Fruit fly (Drosophila melanogaster) whole organism, embryonic: Measurements from ENCODE around the gene CG11986.

Experiments
- Abd-B ChIP-seq: fragments of 200-800 bp; sonication (Bioruptor generic); optimal IDR thresholded peaks from 2 replicates; lab custom pipeline; 2018; ENCODE audit warnings: missing biosample characterization, mild to moderate bottlenecking, missing genetic modification characterization, moderate library complexity
- Bdp1 ChIP-seq: fragments of 200-800 bp; sonication (Bioruptor generic); optimal IDR thresholded peaks from 3 replicates; lab custom pipeline; 2016; ENCODE audit warnings: missing biosample characterization, missing genetic modification characterization
- BtbVII ChIP-seq: fragments of 200-800 bp; sonication (Bioruptor generic); optimal IDR thresholded peaks from 3 replicates; lab custom pipeline; 2017; ENCODE audit warnings: missing biosample characterization, mild to moderate bottlenecking, missing genetic modification characterization
- CG10267 ChIP-seq: fragments of 200-800 bp; sonication (Bioruptor generic); optimal IDR thresholded peaks from 2 replicates; lab custom pipeline; 2018; ENCODE audit warnings: missing biosample characterization, mild to moderate bottlenecking, missing genetic modification characterization, moderate library complexity
- CG10462 ChIP-seq: fragments of 200-800 bp; sonication (Bioruptor generic); optimal IDR thresholded peaks from 2 replicates; lab custom pipeline; 2016; ENCODE audit warnings: missing biosample characterization, missing genetic modification characterization
- CG10654 ChIP-seq: fragments of 200-800 bp; sonication (Bioruptor generic); optimal IDR thresholded peaks from 2 replicates; lab custom pipeline; 2016; ENCODE audit warnings: missing biosample characterization, missing genetic modification characterization
- CG12659 ChIP-seq: fragments of 200-800 bp; sonication (Bioruptor generic); optimal IDR thresholded peaks from 3 replicates; lab custom pipeline; 2017; ENCODE audit warnings: mild to moderate bottlenecking, missing biosample characterization, missing genetic modification reagents, missing genetic modification characterization
- CG12942 ChIP-seq: fragments of 200-800 bp; sonication (Bioruptor generic); optimal IDR thresholded peaks from 3 replicates; lab custom pipeline; 2016; ENCODE audit warnings: missing biosample characterization, missing genetic modification characterization
- CG15073 ChIP-seq: fragments of 200-800 bp; sonication (Bioruptor generic); optimal IDR thresholded peaks from 2 replicates; lab custom pipeline; 2016; ENCODE audit warnings: missing biosample characterization, missing genetic modification characterization
- CG1602 ChIP-seq: fragments of 200-800 bp; sonication (Bioruptor generic); optimal IDR thresholded peaks from 3 replicates; lab custom pipeline; 2016; ENCODE audit warnings: missing biosample characterization, missing genetic modification characterization
- CG17802 ChIP-seq: fragments of 200-800 bp; sonication (Bioruptor generic); optimal IDR thresholded peaks from 2 replicates; lab custom pipeline; 2018; ENCODE audit warnings: missing biosample characterization, mild to moderate bottlenecking, missing genetic modification characterization, moderate library complexity
- CG18599 ChIP-seq: fragments of 200-800 bp; sonication (Bioruptor generic); optimal IDR thresholded peaks from 3 replicates; lab custom pipeline; 2017; ENCODE audit warnings: missing biosample characterization, missing genetic modification characterization, mild to moderate bottlenecking, moderate library complexity, missing genetic modification reagents
- CG32767 ChIP-seq: fragments of 200-800 bp; sonication (Bioruptor generic); IDR thresholded peaks from 2 replicates; pipeline ENCODE4 v1.3.6; 2022; ENCODE audit warnings: missing biosample characterization, missing genetic modification characterization
- CG32772 ChIP-seq: fragments of 200-800 bp; sonication (Bioruptor generic); IDR thresholded peaks from 2 replicates; pipeline ENCODE4 v1.3.6; 2022; ENCODE audit warnings: missing biosample characterization, missing genetic modification characterization
- CG33213 ChIP-seq: fragments of 200-800 bp; sonication (Bioruptor generic); optimal IDR thresholded peaks from 3 replicates; lab custom pipeline; 2016; ENCODE audit warnings: missing biosample characterization, missing genetic modification characterization
- CG34224 ChIP-seq: fragments of 200-800 bp; sonication (Bioruptor generic); IDR thresholded peaks from 3 replicates; pipeline ENCODE4 v1.3.6; 2022; ENCODE audit warnings: missing biosample characterization, missing genetic modification characterization; ENCODE audit not compliant: partially characterized antibody
- CG4360 ChIP-seq: fragments of 200-800 bp; sonication (Bioruptor generic); IDR thresholded peaks from 2 replicates; pipeline ENCODE4 v1.3.6; 2022; ENCODE audit warnings: missing biosample characterization, missing genetic modification characterization
- CG4424 ChIP-seq: fragments of 200-800 bp; sonication (Bioruptor generic); optimal IDR thresholded peaks from 3 replicates; lab custom pipeline; 2016; ENCODE audit warnings: missing biosample characterization, missing genetic modification characterization
- CG4854 ChIP-seq: fragments of 200-800 bp; sonication (Bioruptor generic); optimal IDR thresholded peaks from 2 replicates; lab custom pipeline; 2016; ENCODE audit warnings: missing biosample characterization, missing genetic modification characterization, inconsistent platforms
- CG6689 ChIP-seq: fragments of 200-800 bp; sonication (Bioruptor generic); IDR thresholded peaks from 2 replicates; pipeline ENCODE4 v1.3.6; 2022; ENCODE audit warnings: missing biosample characterization, missing genetic modification characterization
- CG7745 ChIP-seq: fragments of 200-800 bp; sonication (Bioruptor generic); optimal IDR thresholded peaks from 2 replicates; lab custom pipeline; 2018; ENCODE audit warnings: missing biosample characterization, mild to moderate bottlenecking, missing genetic modification characterization, moderate library complexity
- CG7786 ChIP-seq: fragments of 200-800 bp; sonication (Bioruptor generic); optimal IDR thresholded peaks from 2 replicates; lab custom pipeline; 2016; ENCODE audit warnings: missing biosample characterization, missing genetic modification characterization
- CG8765 ChIP-seq: fragments of 200-800 bp; sonication (Bioruptor generic); IDR thresholded peaks from 2 replicates; pipeline ENCODE4 v1.3.6; 2022; ENCODE audit warnings: missing biosample characterization, missing genetic modification characterization
- Camta ChIP-seq: fragments of 200-800 bp; sonication (Bioruptor generic); optimal IDR thresholded peaks from 2 replicates; lab custom pipeline; 2016; ENCODE audit warnings: missing biosample characterization, missing genetic modification characterization
- Chrac-16 ChIP-seq: fragments of 200-800 bp; sonication (Bioruptor generic); optimal IDR thresholded peaks from 3 replicates; lab custom pipeline; 2016; ENCODE audit warnings: missing biosample characterization, missing genetic modification characterization
- HLH4C ChIP-seq: fragments of 200-800 bp; sonication (Bioruptor generic); IDR thresholded peaks from 3 replicates; pipeline ENCODE4 v1.3.6; 2022; ENCODE audit warnings: missing biosample characterization, missing genetic modification characterization; ENCODE audit not compliant: partially characterized antibody
- NC2α ChIP-seq: fragments of 200-800 bp; sonication (Bioruptor generic); optimal IDR thresholded peaks from 2 replicates; lab custom pipeline; 2016; ENCODE audit warnings: missing biosample characterization, missing genetic modification characterization
- NFAT ChIP-seq: fragments of 200-800 bp; sonication (Bioruptor generic); IDR thresholded peaks from 2 replicates; pipeline ENCODE4 v1.3.6; 2022; ENCODE audit warnings: missing biosample characterization, missing genetic modification characterization
- NfI ChIP-seq: fragments of 200-800 bp; sonication (Bioruptor generic); optimal IDR thresholded peaks from 3 replicates; lab custom pipeline; 2018; ENCODE audit warnings: missing biosample characterization, mild to moderate bottlenecking, missing genetic modification characterization, moderate library complexity
- al ChIP-seq: fragments of 200-800 bp; sonication (Bioruptor generic); IDR thresholded peaks from 2 replicates; pipeline ENCODE4 v1.3.6; 2022; ENCODE audit warnings: missing biosample characterization, missing genetic modification characterization
- dimm ChIP-seq: fragments of 200-800 bp; sonication (Bioruptor generic); IDR thresholded peaks from 2 replicates; pipeline ENCODE4 v1.3.6; 2022; ENCODE audit warnings: missing biosample characterization, missing genetic modification characterization
- dmrt99B ChIP-seq: fragments of 200-800 bp; sonication (Bioruptor generic); optimal IDR thresholded peaks from 2 replicates; lab custom pipeline; 2018; ENCODE audit warnings: missing biosample characterization, mild to moderate bottlenecking, missing genetic modification characterization, moderate library complexity
- en ChIP-seq: fragments of 200-800 bp; sonication (Bioruptor generic); optimal IDR thresholded peaks from 2 replicates; lab custom pipeline; 2016; ENCODE audit warnings: missing biosample characterization, missing genetic modification characterization
- esg ChIP-seq: fragments of 200-800 bp; sonication (Bioruptor generic); conservative IDR thresholded peaks from 2 replicates; pipeline ENCODE4 v1.3.6; 2022; ENCODE audit warnings: missing biosample characterization, missing genetic modification characterization
- ewg ChIP-seq: fragments of 200-800 bp; sonication (Bioruptor generic); optimal IDR thresholded peaks from 3 replicates; lab custom pipeline; 2017; ENCODE audit warnings: mild to moderate bottlenecking, missing biosample characterization, missing genetic modification reagents, missing genetic modification characterization
- eyg ChIP-seq: fragments of 200-800 bp; sonication (Bioruptor generic); optimal IDR thresholded peaks from 3 replicates; lab custom pipeline; 2016; ENCODE audit warnings: missing biosample characterization, missing genetic modification characterization
- hkb ChIP-seq, 2 experiments: fragments of 200-800 bp in 1 of 2; fragments of >200 bp in 1 of 2; sonication (Bioruptor generic) in 1 of 2; IDR thresholded peaks in 1 of 2; optimal IDR thresholded peaks in 1 of 2; 2 replicates each; pipeline versions ENCODE4 v1.3.6 to Lab custom; 2017 to 2022; ENCODE audit warnings: missing biosample characterization in 1 of 2, missing genetic modification characterization in 1 of 2
- kni ChIP-seq: fragments of 200-800 bp; sonication (Bioruptor generic); optimal IDR thresholded peaks from 3 replicates; lab custom pipeline; 2017; ENCODE audit warnings: mild to moderate bottlenecking, missing biosample characterization, missing genetic modification reagents, missing genetic modification characterization
- lilli ChIP-seq: fragments of 200-800 bp; sonication (Bioruptor generic); optimal IDR thresholded peaks from 3 replicates; lab custom pipeline; 2016; ENCODE audit warnings: missing biosample characterization, missing genetic modification characterization
- lmd ChIP-seq: fragments of 200-800 bp; sonication (Bioruptor generic); IDR thresholded peaks from 2 replicates; pipeline ENCODE4 v1.3.6; 2022; ENCODE audit warnings: missing biosample characterization, missing genetic modification characterization
- org-1 ChIP-seq: fragments of 200-800 bp; sonication (Bioruptor generic); optimal IDR thresholded peaks from 2 replicates; lab custom pipeline; 2017; ENCODE audit warnings: missing biosample characterization, missing genetic modification characterization
- otp ChIP-seq: fragments of 200-800 bp; sonication (Bioruptor generic); IDR thresholded peaks from 3 replicates; pipeline ENCODE4, ENCODE4 v1.3.6; 2022; ENCODE audit warnings: missing biosample characterization, missing genetic modification characterization
- repo ChIP-seq: fragments of 200-800 bp; sonication (Bioruptor generic); optimal IDR thresholded peaks from 2 replicates; lab custom pipeline; 2016; ENCODE audit warnings: missing biosample characterization, missing genetic modification characterization
- shn ChIP-seq: fragments of 200-800 bp; sonication (Bioruptor generic); optimal IDR thresholded peaks from 3 replicates; lab custom pipeline; 2016; ENCODE audit warnings: missing biosample characterization, missing genetic modification characterization
- sim ChIP-seq: fragments of 200-800 bp; sonication (Bioruptor generic); IDR thresholded peaks from 2 replicates; pipeline ENCODE4 v1.3.6; 2022; ENCODE audit warnings: missing biosample characterization, missing genetic modification characterization
- sna ChIP-seq: fragments of 200-800 bp; sonication (Bioruptor generic); IDR thresholded peaks from 2 replicates; pipeline ENCODE4 v1.3.6; 2022; ENCODE audit warnings: missing biosample characterization, missing genetic modification characterization; ENCODE audit not compliant: partially characterized antibody
- stc ChIP-seq: fragments of 200-800 bp; sonication (Bioruptor generic); IDR thresholded peaks from 2 replicates; pipeline ENCODE4 v1.3.6; 2022; ENCODE audit warnings: missing biosample characterization, missing genetic modification characterization
- unpg ChIP-seq: fragments of 200-800 bp; sonication (Bioruptor generic); optimal IDR thresholded peaks from 3 replicates; lab custom pipeline; 2018; ENCODE audit warnings: missing biosample characterization, mild to moderate bottlenecking, missing genetic modification characterization, moderate library complexity
- usp ChIP-seq: fragments of >200 bp; optimal IDR thresholded peaks from 2 replicates; lab custom pipeline; 2017; ENCODE audit warnings: missing biosample characterization, missing genetic modification characterization
- vnd ChIP-seq: fragments of 200-800 bp; sonication (Bioruptor generic); IDR thresholded peaks from 3 replicates; pipeline ENCODE4 v1.3.6; 2022; ENCODE audit warnings: missing biosample characterization, missing genetic modification characterization; ENCODE audit not compliant: partially characterized antibody

Gene CG11986

dm6 chr3R:9051937-9052680 lies 36.9 kb downstream of the CG11986 start, which contains the start of gene Kdm2 (continued):
- TF ChIP-seq lilli (GFP tag; lab: Kevin White, UChicago) = peak; percentile 7
- TF ChIP-seq stc = no peak
- TF ChIP-seq CG4424 (GFP tag; lab: Kevin White, UChicago) = no peak
- no peak for TF ChIP-seq CG10462 (GFP tag; lab: Kevin White, UChicago)
- no peak for TF ChIP-seq esg
- TF ChIP-seq en (GFP tag; lab: Kevin White, UChicago) = no peak
- TF ChIP-seq eyg (GFP tag; lab: Kevin White, UChicago) = no peak
- peak; percentile 18 for TF ChIP-seq Camta (GFP tag; lab: Kevin White, UChicago)
- no peak for TF ChIP-seq CG6689 (GFP tag; lab: Robert Waterston, UW)
- TF ChIP-seq otp (GFP tag; lab: Robert Waterston, UW) = no peak
- no peak for TF ChIP-seq kni (GFP tag; lab: Kevin White, UChicago)
- TF ChIP-seq NfI (GFP tag; lab: Kevin White, UChicago) = peak; percentile 31
- no peak for TF ChIP-seq sna
- no peak for TF ChIP-seq CG10654 (GFP tag; lab: Kevin White, UChicago)
- no peak for TF ChIP-seq dimm (GFP tag; lab: Robert Waterston, UW)
- no peak for TF ChIP-seq CG17802 (tag; lab: Kevin White, UChicago)
- no peak for TF ChIP-seq Abd-B (GFP tag; lab: Kevin White, UChicago)
- TF ChIP-seq NC2α (GFP tag; lab: Kevin White, UChicago) = no peak
- TF ChIP-seq lmd (GFP tag; lab: Robert Waterston, UW) = no peak
- no peak for TF ChIP-seq NFAT (GFP tag; lab: Robert Waterston, UW)
- no peak for TF ChIP-seq org-1 (GFP tag; lab: Kevin White, UChicago)
- no peak for TF ChIP-seq shn (GFP tag; lab: Kevin White, UChicago)
- no peak for TF ChIP-seq CG8765 (GFP tag; lab: Robert Waterston, UW)
- TF ChIP-seq ewg = no peak
- no peak for TF ChIP-seq hkb (optimal IDR thresholded peaks at IDR 0.05; lab: Kevin White, UChicago)
- no peak for TF ChIP-seq hkb (GFP tag; IDR thresholded peaks at IDR 0.05; lab: Robert Waterston, UW)
- TF ChIP-seq CG15073 (GFP tag; lab: Kevin White, UChicago) = no peak
- peak; percentile 21 for TF ChIP-seq CG33213
- no peak for TF ChIP-seq repo
- no peak for TF ChIP-seq CG18599
- no peak for TF ChIP-seq CG7786
- peak; percentile 18 for TF ChIP-seq CG7745 (tag; lab: Kevin White, UChicago)
- no peak for TF ChIP-seq CG34224 (GFP tag; lab: Robert Waterston, UW)
- no peak for TF ChIP-seq CG4360
- TF ChIP-seq HLH4C = no peak
- TF ChIP-seq usp = no peak
- peak; percentile 1 for TF ChIP-seq dmrt99B (tag; lab: Kevin White, UChicago)
- no peak for TF ChIP-seq Chrac-16 (GFP tag; lab: Kevin White, UChicago)
- TF ChIP-seq CG10267 (tag; lab: Kevin White, UChicago) = peak; percentile 67
- peak; percentile 34 for TF ChIP-seq BtbVII (GFP tag; lab: Kevin White, UChicago)
- TF ChIP-seq unpg (GFP tag; lab: Kevin White, UChicago) = peak; percentile 18
- TF ChIP-seq vnd (GFP tag; lab: Robert Waterston, UW) = no peak
- TF ChIP-seq CG32772 (GFP tag; lab: Robert Waterston, UW) = no peak
- peak; percentile 62 for TF ChIP-seq CG12659 (GFP tag; lab: Kevin White, UChicago)
- no peak for TF ChIP-seq sim (GFP tag; lab: Robert Waterston, UW)
- TF ChIP-seq al = no peak
- peak; percentile 7 for TF ChIP-seq CG4854 (GFP tag; lab: Kevin White, UChicago)
- no peak for TF ChIP-seq CG32767 (GFP tag; lab: Robert Waterston, UW)
- no peak for TF ChIP-seq Bdp1
- TF ChIP-seq CG1602 (GFP tag; lab: Kevin White, UChicago) = no peak
- TF ChIP-seq CG12942 (GFP tag; lab: Kevin White, UChicago) = no peak
